Fruit fly (Drosophila melanogaster) whole organism: Measurements from ENCODE around the gene capt.

Experiments
- CG8478 ChIP-seq: fragments of >200 bp; optimal IDR thresholded peaks from 2 replicates; lab custom pipeline; 2018; ENCODE audit warnings: inconsistent platforms
- Dll ChIP-seq: fragments of >200 bp; optimal IDR thresholded peaks from 2 replicates; lab custom pipeline; 2017
- EcR ChIP-seq, 2 experiments: fragments of >200 bp; optimal IDR thresholded peaks; 2 replicates each; lab custom pipeline; 2017; ENCODE audit warnings: missing biosample characterization in 2 of 2, missing genetic modification characterization in 2 of 2, missing genetic modification reagents in 2 of 2
- pan ChIP-seq: fragments of >200 bp; optimal IDR thresholded peaks from 2 replicates; lab custom pipeline; 2017
- psq ChIP-seq: fragments of >200 bp; optimal IDR thresholded peaks from 2 replicates; lab custom pipeline; 2017
- usp ChIP-seq: fragments of >200 bp; optimal IDR thresholded peaks from 2 replicates; lab custom pipeline; 2017; ENCODE audit warnings: missing biosample characterization, missing genetic modification characterization, mixed read lengths

dm6 chr2L:1207432-1207831 is 49.4 kb upstream of the capt start:
- TF ChIP-seq psq (lab: Kevin White, UChicago), result no peak
- TF ChIP-seq CG8478 (lab: Kevin White, UChicago), result no peak
- no peak for TF ChIP-seq EcR (GFP tag; optimal IDR thresholded peaks at IDR 0.05; lab: Kevin White, UChicago)
- no peak for TF ChIP-seq usp
- TF ChIP-seq Dll (lab: Kevin White, UChicago), result no peak
- TF ChIP-seq pan (lab: Kevin White, UChicago), result no peak
